Worm (Caenorhabditis elegans) whole organism, dauer: ENCODE results near the gene acdh-12.

ENCODE experiments used
- unc-62 ChIP-seq: sonication (generic microtip); optimal IDR thresholded peaks from 2 replicates; lab custom pipeline; 2017; ENCODE audit warnings: missing biosample characterization, missing genetic modification reagents, missing genetic modification characterization

The acdh-12 gene

ce11 chrII:7166768-7167167 is 28.7 kb downstream of the acdh-12 start:
- TF ChIP-seq unc-62: no peak

ce11 chrII:7165749-7166148 is 29.7 kb downstream of the acdh-12 start, which contains the start of gene mfsd-13.2:
Gene mfsd-13.2 (minus strand): TSS chrII:7165849.
- no peak for TF ChIP-seq unc-62

ce11 chrII:7161512-7161911 is 33.9 kb downstream of the acdh-12 start, which contains the start of gene C27H5.12:
Gene C27H5.12 (minus strand): TSS chrII:7161612.
- TF ChIP-seq unc-62: no peak

ce11 chrII:7157415-7157814 is 38.0 kb downstream of the acdh-12 start:
- TF ChIP-seq unc-62: no peak

- TF ChIP-seq unc-62: no peak
Observed at ce11 chrII:7155392-7155791, 40.0 kb downstream of the acdh-12 start, which contains the start of gene C27H5.2. Gene C27H5.2 (plus strand): TSS chrII:7155581.

- TF ChIP-seq unc-62: no peak
Observed at ce11 chrII:7154711-7155110, 40.7 kb downstream of the acdh-12 start.

ce11 chrII:7151969-7152631 is 43.3 kb downstream of the acdh-12 start, which contains the start of gene fust-1:
Gene fust-1 (plus strand): TSS chrII:7152581.
- TF ChIP-seq unc-62: no peak

- TF ChIP-seq unc-62: no peak
Observed at ce11 chrII:7148099-7148498, 47.3 kb downstream of the acdh-12 start, which contains the start of gene T07F8.1. Gene T07F8.1 (plus strand): TSS chrII:7148399.

- no peak for TF ChIP-seq unc-62
Observed at ce11 chrII:7147550-7147949, 47.9 kb downstream of the acdh-12 start.

- TF ChIP-seq unc-62: no peak
Observed at ce11 chrII:7146240-7146639, 49.2 kb downstream of the acdh-12 start.

ce11 chrII:7144307-7144706 is 51.1 kb downstream of the acdh-12 start, which contains the start of gene npr-31:
Gene npr-31 (plus strand): TSS chrII:7144607.
- TF ChIP-seq unc-62: no peak
